Worm (Caenorhabditis elegans) whole organism, L1 larva: ENCODE results near the gene nhr-38.

Source experiments
- C16A3.4 ChIP-seq: fragments of 150-350 bp; optimal IDR thresholded peaks from 2 replicates; lab custom pipeline; 2014; ENCODE audit warnings: missing biosample characterization, missing genetic modification characterization
- ama-1 ChIP-seq: fragments of 150-350 bp; optimal IDR thresholded peaks from 2 replicates; lab custom pipeline; 2014
- blmp-1 ChIP-seq: fragments of 150-350 bp; optimal IDR thresholded peaks from 2 replicates; lab custom pipeline; 2014; ENCODE audit warnings: missing biosample characterization, missing genetic modification characterization
- elt-2 ChIP-seq: sonication (generic microtip); optimal IDR thresholded peaks from 2 replicates; lab custom pipeline; 2016; ENCODE audit warnings: missing genetic modification characterization, mild to moderate bottlenecking, inconsistent platforms, missing compliant biosample characterization, missing genetic modification reagents
- grh-1 ChIP-seq: fragments of 200-800 bp; sonication (Bioruptor generic); IDR thresholded peaks from 2 replicates; pipeline ENCODE4 v1.3.6; 2022; ENCODE audit warnings: missing genetic modification reagents, missing genetic modification characterization, missing compliant biosample characterization
- lin-15B ChIP-seq: fragments of 150-350 bp; sonication (generic microtip); optimal IDR thresholded peaks from 3 replicates; lab custom pipeline; 2014; ENCODE audit warnings: missing biosample characterization, missing genetic modification characterization
- nhr-20 ChIP-seq: sonication (generic microtip); optimal IDR thresholded peaks from 2 replicates; lab custom pipeline; 2016; ENCODE audit warnings: mild to moderate bottlenecking, missing genetic modification characterization, missing compliant biosample characterization
- nhr-237 ChIP-seq: fragments of 150-350 bp; optimal IDR thresholded peaks from 2 replicates; lab custom pipeline; 2014; ENCODE audit warnings: missing biosample characterization, missing genetic modification characterization
- ztf-11 ChIP-seq, 2 experiments: sonication (generic microtip); optimal IDR thresholded peaks; 2 replicates each; lab custom pipeline; 2016 to 2017; ENCODE audit warnings: missing genetic modification characterization in 2 of 2, missing biosample characterization in 1 of 2, missing compliant biosample characterization in 1 of 2

ce11 chrIV:9706704-9707197 lies 3.2 kb upstream of the nhr-38 start, which contains the start of the genes dcaf-1 and dph-3:
- TF ChIP-seq nhr-20 = peak; percentile 32
- peak; percentile 55 for TF ChIP-seq blmp-1
- no peak for TF ChIP-seq elt-2 (tag; lab: Kevin White, UChicago)
- TF ChIP-seq C16A3.4 (tag; lab: Kevin White, UChicago) = peak; percentile 43
- TF ChIP-seq ztf-11 (tag; optimal IDR thresholded peaks at IDR 0.05; lab: Kevin White, UChicago) = no peak
- no peak for TF ChIP-seq nhr-237
- no peak for TF ChIP-seq ama-1 (lab: Kevin White, UChicago)
- peak; percentile 3 for TF ChIP-seq lin-15B (tag; lab: Kevin White, UChicago)
- TF ChIP-seq grh-1 (GFP tag; lab: Robert Waterston, UW) = no peak
